Fruit fly (Drosophila melanogaster): Measurements from ENCODE around the gene Gapdh2.
A peak's percentile ranks its signal among the peaks of the same experiment; 100 is the strongest.

Gene Gapdh2

dm6 chrX:15887247-15887616 is 19.3 kb downstream of the Gapdh2 start, which contains the start of gene tay:
Gene tay (minus strand): TSS chrX:15887311.
- no peak for TF ChIP-seq lola (GFP tag; optimal IDR thresholded peaks at IDR 0.05)
- peak; percentile 15 for TF ChIP-seq rgr (GFP tag; optimal IDR thresholded peaks at IDR 0.05)
- no peak for TF ChIP-seq CG32264 (GFP tag; optimal IDR thresholded peaks at IDR 0.05)
- no peak for TF ChIP-seq dl (GFP tag; optimal IDR thresholded peaks at IDR 0.05; ENCODE audit: insufficient read depth in 1 of 2, partially characterized antibody in 2 of 2)
- TF ChIP-seq Rel (GFP tag; optimal IDR thresholded peaks at IDR 0.05): no peak
- TF ChIP-seq Rel (tag; optimal IDR thresholded peaks at IDR 0.05): peak; percentile 44
- peak; percentile 4 for TF ChIP-seq Hr83 (GFP tag; optimal IDR thresholded peaks at IDR 0.05; ENCODE audit: poor library complexity, severe bottlenecking)
- TF ChIP-seq Myc (optimal IDR thresholded peaks at IDR 0.05): peak; percentile 18

dm6 chrX:15888763-15889162 is 20.8 kb downstream of the Gapdh2 start:
- no peak for TF ChIP-seq sage (GFP tag; optimal IDR thresholded peaks at IDR 0.05)
- no peak for TF ChIP-seq Jra (GFP tag; optimal IDR thresholded peaks at IDR 0.05)
- TF ChIP-seq br (GFP tag; optimal IDR thresholded peaks at IDR 0.05): no peak
- TF ChIP-seq N (GFP tag; optimal IDR thresholded peaks at IDR 0.05): no peak
- TF ChIP-seq Dfd (GFP tag; optimal IDR thresholded peaks at IDR 0.05): no peak
- no peak for TF ChIP-seq Hr78 (GFP tag; optimal IDR thresholded peaks at IDR 0.05)

DNA sequence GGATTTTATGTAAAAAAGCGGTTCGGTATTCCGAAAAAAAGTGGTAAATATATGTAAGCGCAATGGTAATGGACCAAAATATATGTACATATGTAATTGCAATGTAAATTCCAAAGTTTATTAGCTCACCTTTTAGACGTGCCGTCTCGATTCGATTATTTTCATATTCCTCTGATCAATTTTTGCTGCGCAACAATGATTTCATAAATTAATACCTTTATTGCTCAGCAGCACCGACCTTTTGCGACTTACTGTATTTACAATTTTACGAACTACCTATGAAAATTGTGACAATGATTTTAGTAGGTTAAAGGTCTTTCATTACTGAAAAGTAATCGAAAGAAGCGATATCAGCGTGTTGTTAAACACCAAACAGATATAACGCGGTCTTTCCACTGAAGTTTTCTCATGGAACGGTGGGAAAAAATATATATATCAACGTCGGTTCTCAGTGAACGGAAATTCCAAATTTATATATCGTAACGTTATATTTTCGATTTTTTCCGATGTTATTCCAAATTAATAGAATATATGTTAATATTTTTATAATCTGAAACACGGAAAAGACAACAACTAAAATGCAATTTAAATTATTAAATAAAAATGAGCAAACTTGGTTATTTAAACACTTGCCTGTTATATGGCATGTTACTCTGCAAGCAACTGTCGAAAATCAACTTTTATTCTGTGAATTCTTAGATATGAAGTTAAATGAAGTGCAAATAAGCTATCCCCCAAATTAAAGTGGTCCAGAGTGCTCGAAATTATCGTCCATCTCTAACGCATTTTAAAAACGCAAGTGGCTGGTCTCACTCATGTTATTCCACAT is 22.0 kb downstream of the Gapdh2 start, which contains the start of the genes MSBP and CG15916:
TSS of gene MSBP (minus strand) at position 330 of the 829 bp plus-strand sequence.
TSS of gene CG15916 (plus strand) at position 810 of the 829 bp plus-strand sequence.
- TF ChIP-seq OdsH (GFP tag; optimal IDR thresholded peaks at IDR 0.05) (no peak), sage (GFP tag; optimal IDR thresholded peaks at IDR 0.05) (no peak), lola (GFP tag; optimal IDR thresholded peaks at IDR 0.05) (no peak), usp (GFP tag; optimal IDR thresholded peaks at IDR 0.05) (no peak), CG32264 (GFP tag; optimal IDR thresholded peaks at IDR 0.05) (no peak), Hr83 (GFP tag; optimal IDR thresholded peaks at IDR 0.05; ENCODE audit: poor library complexity, severe bottlenecking) (no peak), CG9705 (GFP tag; optimal IDR thresholded peaks at IDR 0.05) (no peak), pan (optimal IDR thresholded peaks at IDR 0.05) (no peak), Rel (GFP tag; optimal IDR thresholded peaks at IDR 0.05) (no peak), Rel (tag; optimal IDR thresholded peaks at IDR 0.05) (no peak), Dfd (GFP tag; optimal IDR thresholded peaks at IDR 0.05) (no peak), dsf (GFP tag; optimal IDR thresholded peaks at IDR 0.05; ENCODE audit: borderline replicate concordance) (no peak), fru (GFP tag; optimal IDR thresholded peaks at IDR 0.05) (peak; percentile 2), HLH106 (tag; optimal IDR thresholded peaks at IDR 0.05) (peak; percentile 51), N (GFP tag; optimal IDR thresholded peaks at IDR 0.05) (peak; percentile 74), psq (GFP tag; optimal IDR thresholded peaks at IDR 0.05) (peak; percentile 12), rgr (GFP tag; optimal IDR thresholded peaks at IDR 0.05) (peak; percentile 30), tai (GFP tag; optimal IDR thresholded peaks at IDR 0.05) (no peak), ey (GFP tag; optimal IDR thresholded peaks at IDR 0.05) (peak; percentile 1), foxo (GFP tag; optimal IDR thresholded peaks at IDR 0.05) (peak in 1 of 2 experiments; percentile 29), Hr78 (GFP tag; optimal IDR thresholded peaks at IDR 0.05) (no peak), woc (GFP tag; optimal IDR thresholded peaks at IDR 0.05) (peak; percentile 41), GATAd (GFP tag; optimal IDR thresholded peaks at IDR 0.05) (no peak), Dif (GFP tag; optimal IDR thresholded peaks at IDR 0.05; ENCODE audit: partially characterized antibody) (no peak), h (GFP tag; optimal IDR thresholded peaks at IDR 0.05) (no peak), brk (GFP tag; optimal IDR thresholded peaks at IDR 0.05) (no peak), Vsx2 (GFP tag; optimal IDR thresholded peaks at IDR 0.05; ENCODE audit: partially characterized antibody) (no peak), Jra (GFP tag; optimal IDR thresholded peaks at IDR 0.05) (no peak), jim (GFP tag; optimal IDR thresholded peaks at IDR 0.05) (no peak), Abd-B (GFP tag; optimal IDR thresholded peaks at IDR 0.05) (no peak), Sp1 (GFP tag; optimal IDR thresholded peaks at IDR 0.05) (peak; percentile 29), dl (GFP tag; optimal IDR thresholded peaks at IDR 0.05; ENCODE audit: insufficient read depth in 1 of 2, partially characterized antibody in 2 of 2) (no peak), dmrt93B (GFP tag; optimal IDR thresholded peaks at IDR 0.05) (no peak), br (GFP tag; optimal IDR thresholded peaks at IDR 0.05) (no peak), Hnf4 (GFP tag; optimal IDR thresholded peaks at IDR 0.05) (peak; percentile 17)

Measured in whole organism, wandering third instar larva.